Fruit fly (Drosophila melanogaster): Measurements from ENCODE around the gene CG10477.

CG10477 gene

dm6 chr3L:6062860-6063607, 28.6 kb upstream of the CG10477 start, which contains the start of gene CG10472:
CG10472 (minus strand) TSS chr3L:6062910.
- TF ChIP-seq psq (GFP tag; optimal IDR thresholded peaks at IDR 0.05) (no peak), Mio (GFP tag; optimal IDR thresholded peaks at IDR 0.05) (no peak), br (GFP tag; optimal IDR thresholded peaks at IDR 0.05) (no peak), Hnf4 (GFP tag; optimal IDR thresholded peaks at IDR 0.05) (no peak), Dfd (GFP tag; optimal IDR thresholded peaks at IDR 0.05) (no peak), HLH106 (tag; optimal IDR thresholded peaks at IDR 0.05) (no peak), dmrt93B (GFP tag; optimal IDR thresholded peaks at IDR 0.05) (no peak), CG9705 (GFP tag; optimal IDR thresholded peaks at IDR 0.05) (no peak), usp (GFP tag; optimal IDR thresholded peaks at IDR 0.05) (no peak), h (GFP tag; optimal IDR thresholded peaks at IDR 0.05) (no peak), sv (GFP tag; optimal IDR thresholded peaks at IDR 0.05) (no peak), fru (GFP tag; optimal IDR thresholded peaks at IDR 0.05) (no peak), N (GFP tag; optimal IDR thresholded peaks at IDR 0.05) (no peak), foxo (GFP tag; optimal IDR thresholded peaks at IDR 0.05) (no peak), Rel (GFP tag; optimal IDR thresholded peaks at IDR 0.05) (no peak), Rel (tag; optimal IDR thresholded peaks at IDR 0.05) (no peak), CG32264 (GFP tag; optimal IDR thresholded peaks at IDR 0.05) (no peak)

- TF ChIP-seq dsf (GFP tag; optimal IDR thresholded peaks at IDR 0.05; ENCODE audit: borderline replicate concordance) (no peak), tai (GFP tag; optimal IDR thresholded peaks at IDR 0.05) (no peak), N (GFP tag; optimal IDR thresholded peaks at IDR 0.05) (no peak), br (GFP tag; optimal IDR thresholded peaks at IDR 0.05) (peak; percentile 4), pan (optimal IDR thresholded peaks at IDR 0.05) (no peak), fru (GFP tag; optimal IDR thresholded peaks at IDR 0.05) (no peak), HLH106 (tag; optimal IDR thresholded peaks at IDR 0.05) (peak; percentile 22), GATAd (GFP tag; optimal IDR thresholded peaks at IDR 0.05) (no peak), rgr (GFP tag; optimal IDR thresholded peaks at IDR 0.05) (peak; percentile 41), Hr83 (GFP tag; optimal IDR thresholded peaks at IDR 0.05; ENCODE audit: poor library complexity, severe bottlenecking) (no peak), dmrt93B (GFP tag; optimal IDR thresholded peaks at IDR 0.05) (peak; percentile 15), dl (GFP tag; optimal IDR thresholded peaks at IDR 0.05; ENCODE audit: insufficient read depth in 1 of 2, partially characterized antibody in 2 of 2) (no peak), CG9705 (GFP tag; optimal IDR thresholded peaks at IDR 0.05) (no peak), Dif (GFP tag; optimal IDR thresholded peaks at IDR 0.05; ENCODE audit: partially characterized antibody) (no peak), Hr78 (GFP tag; optimal IDR thresholded peaks at IDR 0.05) (no peak)
These were observed 24.8 kb upstream of the CG10477 start, which contains the start of gene CG6592 for dm6 chr3L:6059062-6059708. CG6592 (plus strand) TSS chr3L:6059658.

- TF ChIP-seq Myc (optimal IDR thresholded peaks at IDR 0.05) (peak; percentile 46), h (GFP tag; optimal IDR thresholded peaks at IDR 0.05) (peak; percentile 5), Rel (GFP tag; optimal IDR thresholded peaks at IDR 0.05) (no peak), Rel (tag; optimal IDR thresholded peaks at IDR 0.05) (peak; percentile 25), dmrt93B (GFP tag; optimal IDR thresholded peaks at IDR 0.05) (peak; percentile 14), CG9705 (GFP tag; optimal IDR thresholded peaks at IDR 0.05) (no peak), Hr83 (GFP tag; optimal IDR thresholded peaks at IDR 0.05; ENCODE audit: poor library complexity, severe bottlenecking) (peak; percentile 27)
These were observed 20.4 kb upstream of the CG10477 start, which contains the start of gene tant for dm6 chr3L:6054803-6055202. tant (plus strand) TSS chr3L:6055136.

- TF ChIP-seq ey (GFP tag; optimal IDR thresholded peaks at IDR 0.05) (no peak), Rel (GFP tag; optimal IDR thresholded peaks at IDR 0.05) (no peak), Rel (tag; optimal IDR thresholded peaks at IDR 0.05) (peak; percentile 80), Vsx2 (GFP tag; optimal IDR thresholded peaks at IDR 0.05; ENCODE audit: partially characterized antibody) (no peak), brk (GFP tag; optimal IDR thresholded peaks at IDR 0.05) (no peak), N (GFP tag; optimal IDR thresholded peaks at IDR 0.05) (no peak), h (GFP tag; optimal IDR thresholded peaks at IDR 0.05) (no peak), sage (GFP tag; optimal IDR thresholded peaks at IDR 0.05) (no peak)
These were observed 19.9 kb upstream of the CG10477 start, which contains the start of gene Jon65Ai for dm6 chr3L:6054343-6054742. Jon65Ai (minus strand) TSS chr3L:6054443.

Measured in whole organism, wandering third instar larva.